Fruit fly (Drosophila melanogaster) whole organism, embryonic: ENCODE results near the gene Mtp.

ENCODE experiments used
- Atf6 ChIP-seq: fragments of 200-800 bp; sonication (Bioruptor generic); IDR thresholded peaks from 2 replicates; pipeline ENCODE4 v1.3.6; 2022; ENCODE audit warnings: missing biosample characterization, missing genetic modification characterization
- Bgb ChIP-seq: fragments of 200-800 bp; sonication (Bioruptor generic); IDR thresholded peaks from 2 replicates; pipeline ENCODE4 v1.3.6; 2022; ENCODE audit warnings: missing biosample characterization, missing genetic modification characterization; ENCODE audit not compliant: partially characterized antibody
- CG10321 ChIP-seq: fragments of 200-800 bp; sonication (Bioruptor generic); IDR thresholded peaks from 2 replicates; pipeline ENCODE4 v1.3.6; 2022; ENCODE audit warnings: missing biosample characterization, missing genetic modification characterization
- CG10543 ChIP-seq: fragments of 200-800 bp; sonication (Bioruptor generic); optimal IDR thresholded peaks from 3 replicates; lab custom pipeline; 2017; ENCODE audit warnings: missing biosample characterization, mild to moderate bottlenecking, missing genetic modification characterization, moderate library complexity
- CG11247 ChIP-seq: fragments of 200-800 bp; sonication (Bioruptor generic); IDR thresholded peaks from 2 replicates; pipeline ENCODE4 v1.3.6; 2022; ENCODE audit warnings: missing biosample characterization, missing genetic modification characterization
- CG11504 ChIP-seq: fragments of 200-800 bp; sonication (Bioruptor generic); optimal IDR thresholded peaks from 3 replicates; lab custom pipeline; 2019; ENCODE audit warnings: missing biosample characterization, mild to moderate bottlenecking, missing genetic modification characterization, moderate library complexity
- CG11560 ChIP-seq: fragments of 200-800 bp; sonication (Bioruptor generic); IDR thresholded peaks from 3 replicates; pipeline ENCODE4 v1.3.6; 2022; ENCODE audit warnings: missing biosample characterization, missing genetic modification characterization
- CG14667 ChIP-seq: fragments of 200-800 bp; sonication (Bioruptor generic); IDR thresholded peaks from 2 replicates; pipeline ENCODE4 v1.3.6; 2022; ENCODE audit warnings: missing biosample characterization, missing genetic modification characterization
- CG14710 ChIP-seq: fragments of 200-800 bp; sonication (Bioruptor generic); optimal IDR thresholded peaks from 3 replicates; lab custom pipeline; 2019; ENCODE audit warnings: missing biosample characterization, mild to moderate bottlenecking, missing genetic modification characterization, moderate library complexity
- CG17186 ChIP-seq: fragments of 200-800 bp; sonication (Bioruptor generic); optimal IDR thresholded peaks from 3 replicates; lab custom pipeline; 2017; ENCODE audit warnings: missing biosample characterization, missing genetic modification reagents, missing genetic modification characterization
- CG17359 ChIP-seq: fragments of 200-800 bp; sonication (Bioruptor generic); optimal IDR thresholded peaks from 3 replicates; lab custom pipeline; 2018; ENCODE audit warnings: missing biosample characterization, mild to moderate bottlenecking, missing genetic modification characterization, moderate library complexity
- CG17361 ChIP-seq: fragments of 200-800 bp; sonication (Bioruptor generic); IDR thresholded peaks from 3 replicates; pipeline ENCODE4 v1.3.6; 2022; ENCODE audit warnings: missing biosample characterization, missing genetic modification characterization
- CG18476 ChIP-seq: fragments of 200-800 bp; sonication (Bioruptor generic); optimal IDR thresholded peaks from 2 replicates; lab custom pipeline; 2016; ENCODE audit warnings: missing biosample characterization, mild to moderate bottlenecking, missing genetic modification characterization
- CG2202 ChIP-seq: fragments of 200-800 bp; sonication (Bioruptor generic); optimal IDR thresholded peaks from 2 replicates; lab custom pipeline; 2018; ENCODE audit warnings: missing biosample characterization, mild to moderate bottlenecking, missing genetic modification characterization
- CG32532 ChIP-seq: fragments of 200-800 bp; sonication (Bioruptor generic); IDR thresholded peaks from 2 replicates; pipeline ENCODE4 v1.3.6; 2022; ENCODE audit warnings: missing biosample characterization, missing genetic modification characterization
- CG42726 ChIP-seq: fragments of 200-800 bp; sonication (Bioruptor generic); IDR thresholded peaks from 2 replicates; pipeline ENCODE4 v1.3.6; 2022; ENCODE audit warnings: missing biosample characterization, missing genetic modification characterization; ENCODE audit not compliant: partially characterized antibody
- CG4820 ChIP-seq: fragments of 200-800 bp; sonication (Bioruptor generic); optimal IDR thresholded peaks from 3 replicates; lab custom pipeline; 2016; ENCODE audit warnings: missing biosample characterization, missing genetic modification characterization
- CG6254 ChIP-seq: fragments of 200-800 bp; sonication (Bioruptor generic); optimal IDR thresholded peaks from 3 replicates; lab custom pipeline; 2017; ENCODE audit warnings: mild to moderate bottlenecking, missing biosample characterization, missing genetic modification reagents, missing genetic modification characterization
- CG8359 ChIP-seq: fragments of 200-800 bp; sonication (Bioruptor generic); optimal IDR thresholded peaks from 2 replicates; lab custom pipeline; 2017; ENCODE audit warnings: missing biosample characterization, mild to moderate bottlenecking, missing genetic modification characterization, borderline replicate concordance
- CG8388 ChIP-seq: fragments of 200-800 bp; sonication (Bioruptor generic); optimal IDR thresholded peaks from 2 replicates; lab custom pipeline; 2019; ENCODE audit warnings: missing biosample characterization, mild to moderate bottlenecking, missing genetic modification characterization, moderate library complexity
- CkIIα-i1 ChIP-seq: fragments of 200-800 bp; sonication (Bioruptor generic); IDR thresholded peaks from 2 replicates; pipeline ENCODE4 v1.3.6; 2022; ENCODE audit warnings: missing biosample characterization, missing genetic modification characterization
- Dll ChIP-seq: fragments of 200-800 bp; sonication (Bioruptor generic); IDR thresholded peaks from 4 replicates; pipeline ENCODE4 v1.3.6; 2022; ENCODE audit warnings: missing biosample characterization, missing genetic modification characterization; ENCODE audit not compliant: partially characterized antibody
- GATAe ChIP-seq: fragments of 200-800 bp; sonication (Bioruptor generic); conservative IDR thresholded peaks from 2 replicates; pipeline ENCODE4 v1.3.6; 2022; ENCODE audit warnings: missing biosample characterization, missing genetic modification characterization
- Gug ChIP-seq: fragments of 200-800 bp; sonication (Bioruptor generic); IDR thresholded peaks from 4 replicates; pipeline ENCODE4 v1.3.6; 2022; ENCODE audit warnings: missing biosample characterization, missing genetic modification characterization
- HHEX ChIP-seq: fragments of 200-800 bp; sonication (Bioruptor generic); optimal IDR thresholded peaks from 3 replicates; lab custom pipeline; 2017; ENCODE audit warnings: missing biosample characterization, mild to moderate bottlenecking, missing genetic modification characterization, missing genetic modification reagents
- Jarid2 ChIP-seq: fragments of 200-800 bp; sonication (Bioruptor generic); optimal IDR thresholded peaks from 3 replicates; lab custom pipeline; 2017; ENCODE audit warnings: mild to moderate bottlenecking, missing biosample characterization, missing genetic modification reagents, missing genetic modification characterization
- Max ChIP-seq: fragments of 200-800 bp; sonication (Bioruptor generic); optimal IDR thresholded peaks from 2 replicates; lab custom pipeline; 2016; ENCODE audit warnings: missing biosample characterization, mild to moderate bottlenecking, missing genetic modification characterization
- NfI ChIP-seq: fragments of 200-800 bp; sonication (Bioruptor generic); optimal IDR thresholded peaks from 3 replicates; lab custom pipeline; 2018; ENCODE audit warnings: missing biosample characterization, mild to moderate bottlenecking, missing genetic modification characterization, moderate library complexity
- Opbp ChIP-seq: fragments of 200-800 bp; sonication (Bioruptor generic); IDR thresholded peaks from 3 replicates; pipeline ENCODE4 v1.3.6; 2022; ENCODE audit warnings: missing biosample characterization, missing genetic modification characterization; ENCODE audit not compliant: partially characterized antibody
- Pdp1 ChIP-seq, 2 experiments: fragments of 200-800 bp; sonication (Bioruptor generic); optimal IDR thresholded peaks; 3 replicates each; lab custom pipeline; 2016; ENCODE audit warnings: missing biosample characterization in 2 of 2, missing genetic modification characterization in 2 of 2, mild to moderate bottlenecking in 1 of 2, moderate library complexity in 1 of 2
- Poxn ChIP-seq: fragments of 200-800 bp; sonication (Bioruptor generic); IDR thresholded peaks from 2 replicates; pipeline ENCODE4 v1.3.6; 2022; ENCODE audit warnings: missing biosample characterization, missing genetic modification characterization
- Xrp1 ChIP-seq: fragments of 200-800 bp; sonication (Bioruptor generic); IDR thresholded peaks from 2 replicates; pipeline ENCODE4 v1.3.6; 2022; ENCODE audit warnings: missing biosample characterization, missing genetic modification characterization
- dan ChIP-seq: fragments of 200-800 bp; sonication (Bioruptor generic); IDR thresholded peaks from 2 replicates; pipeline ENCODE4 v1.3.6; 2022; ENCODE audit warnings: missing biosample characterization, missing genetic modification characterization
- dpn ChIP-seq, 2 experiments: fragments of 200-800 bp; sonication (Bioruptor generic); optimal IDR thresholded peaks; 3 replicates each; lab custom pipeline; 2016; ENCODE audit warnings: missing biosample characterization in 2 of 2, missing genetic modification characterization in 2 of 2
- esg ChIP-seq: fragments of 200-800 bp; sonication (Bioruptor generic); conservative IDR thresholded peaks from 2 replicates; pipeline ENCODE4 v1.3.6; 2022; ENCODE audit warnings: missing biosample characterization, missing genetic modification characterization
- gcm ChIP-seq: fragments of 200-800 bp; sonication (Bioruptor generic); optimal IDR thresholded peaks from 2 replicates; lab custom pipeline; 2019; ENCODE audit warnings: missing biosample characterization, mild to moderate bottlenecking, missing genetic modification characterization, moderate library complexity
- gcm2 ChIP-seq: fragments of 200-800 bp; sonication (Bioruptor generic); optimal IDR thresholded peaks from 2 replicates; lab custom pipeline; 2016; ENCODE audit warnings: missing biosample characterization, missing genetic modification characterization
- gsb ChIP-seq: fragments of 200-800 bp; sonication (Bioruptor generic); IDR thresholded peaks from 2 replicates; pipeline ENCODE4 v1.3.6; 2022; ENCODE audit warnings: missing biosample characterization, missing genetic modification characterization
- h ChIP-seq: fragments of >200 bp; optimal IDR thresholded peaks from 2 replicates; lab custom pipeline; 2017
- hbn ChIP-seq: fragments of 200-800 bp; sonication (Bioruptor generic); IDR thresholded peaks from 2 replicates; pipeline ENCODE4 v1.3.6; 2022; ENCODE audit warnings: missing biosample characterization, missing genetic modification characterization; ENCODE audit not compliant: partially characterized antibody
- insv ChIP-seq, 2 experiments: fragments of 200-800 bp; sonication (Bioruptor generic); optimal IDR thresholded peaks; 3 replicates each; lab custom pipeline; 2016 to 2018; ENCODE audit warnings: missing biosample characterization in 2 of 2, missing genetic modification characterization in 2 of 2
- jigr1 ChIP-seq: fragments of 200-800 bp; sonication (Bioruptor generic); IDR thresholded peaks from 3 replicates; pipeline ENCODE4 v1.3.6; 2022; ENCODE audit warnings: missing biosample characterization, missing genetic modification characterization
- lmd ChIP-seq: fragments of 200-800 bp; sonication (Bioruptor generic); IDR thresholded peaks from 2 replicates; pipeline ENCODE4 v1.3.6; 2022; ENCODE audit warnings: missing biosample characterization, missing genetic modification characterization
- pho ChIP-seq: fragments of 200-800 bp; sonication (Bioruptor generic); optimal IDR thresholded peaks from 2 replicates; lab custom pipeline; 2016; ENCODE audit warnings: missing biosample characterization, missing genetic modification characterization
- pum ChIP-seq: fragments of 200-800 bp; sonication (Bioruptor generic); optimal IDR thresholded peaks from 2 replicates; lab custom pipeline; 2016; ENCODE audit warnings: missing biosample characterization, missing genetic modification characterization
- pzg ChIP-seq: fragments of 200-800 bp; sonication (Bioruptor generic); optimal IDR thresholded peaks from 3 replicates; lab custom pipeline; 2018; ENCODE audit warnings: missing biosample characterization, mild to moderate bottlenecking, missing genetic modification characterization, moderate library complexity
- tap ChIP-seq: fragments of 200-800 bp; optimal IDR thresholded peaks from 3 replicates; lab custom pipeline; 2019; ENCODE audit warnings: missing biosample characterization, mild to moderate bottlenecking, missing genetic modification characterization, moderate library complexity
- tin ChIP-seq: fragments of 200-800 bp; sonication (Bioruptor generic); optimal IDR thresholded peaks from 3 replicates; lab custom pipeline; 2016; ENCODE audit warnings: missing biosample characterization, missing genetic modification characterization
- trem ChIP-seq: fragments of 200-800 bp; optimal IDR thresholded peaks from 3 replicates; lab custom pipeline; 2019; ENCODE audit warnings: missing biosample characterization, mild to moderate bottlenecking, missing genetic modification characterization, moderate library complexity
- wor ChIP-seq: fragments of 200-800 bp; sonication (Bioruptor generic); IDR thresholded peaks from 2 replicates; pipeline ENCODE4 v1.3.6; 2022; ENCODE audit warnings: missing biosample characterization, missing genetic modification characterization
- zen ChIP-seq: fragments of 200-800 bp; sonication (Bioruptor generic); optimal IDR thresholded peaks from 3 replicates; lab custom pipeline; 2018; ENCODE audit warnings: missing biosample characterization, mild to moderate bottlenecking, missing genetic modification characterization, moderate library complexity

Mtp gene

dm6 chr2L:20948625-20949024, 25.9 kb upstream of the Mtp start (continued):
- peak; percentile 14 for TF ChIP-seq CG17359 (tag; lab: Kevin White, UChicago)
- no peak for TF ChIP-seq Dll (GFP tag; lab: Robert Waterston, UW)
- no peak for TF ChIP-seq tin (GFP tag; lab: Kevin White, UChicago)
- TF ChIP-seq CG10543 (GFP tag; lab: Kevin White, UChicago) = no peak
- TF ChIP-seq GATAe (GFP tag; lab: Robert Waterston, UW) = no peak
- no peak; the same call in 1 of the 2 replicates for TF ChIP-seq Xrp1 (GFP tag; lab: Robert Waterston, UW)
- no peak for TF ChIP-seq CG10321
- TF ChIP-seq NfI (GFP tag; lab: Kevin White, UChicago) = no peak
- TF ChIP-seq CG8359 = no peak
- no peak for TF ChIP-seq wor
- TF ChIP-seq hbn = no peak
- TF ChIP-seq CG2202 (tag; lab: Kevin White, UChicago) = no peak
- TF ChIP-seq h (lab: Kevin White, UChicago) = no peak
- TF ChIP-seq Pdp1 (GFP tag; optimal IDR thresholded peaks at IDR 0.05; lab: Kevin White, UChicago) = no peak
- TF ChIP-seq Max (GFP tag; lab: Kevin White, UChicago) = no peak
- TF ChIP-seq gsb (GFP tag; lab: Robert Waterston, UW) = no peak
- peak; percentile 35 for TF ChIP-seq CG8388 (GFP tag; lab: Kevin White, UChicago)
- no peak for TF ChIP-seq Bgb (GFP tag; lab: Robert Waterston, UW)
- TF ChIP-seq lmd (GFP tag; lab: Robert Waterston, UW) = no peak
- peak; percentile 3; the same call in 1 of the 4 replicates for TF ChIP-seq Gug (GFP tag; lab: Robert Waterston, UW)
- TF ChIP-seq insv (GFP tag; optimal IDR thresholded peaks at IDR 0.05; lab: Kevin White, UChicago) = no peak
- peak; percentile 26 for TF ChIP-seq CG11504 (tag; lab: Kevin White, UChicago)
- no peak for TF ChIP-seq CG17186 (GFP tag; lab: Kevin White, UChicago)
- no peak for TF ChIP-seq dan
- TF ChIP-seq gcm2 = no peak
- TF ChIP-seq gcm (GFP tag; lab: Kevin White, UChicago) = no peak
- TF ChIP-seq HHEX = no peak
- peak; percentile 4 for TF ChIP-seq CG14710 (tag; lab: Kevin White, UChicago)
- no peak for TF ChIP-seq CG32532 (GFP tag; lab: Robert Waterston, UW)
- no peak for TF ChIP-seq Jarid2
- TF ChIP-seq jigr1 = no peak
- no peak for TF ChIP-seq esg (GFP tag; lab: Robert Waterston, UW)
- TF ChIP-seq pum (GFP tag; lab: Kevin White, UChicago) = peak; percentile 23
- peak; percentile 21 for TF ChIP-seq CG4820
- peak; percentile 13 to 14 for TF ChIP-seq dpn (GFP tag; optimal IDR thresholded peaks at IDR 0.05; lab: Kevin White, UChicago)
- TF ChIP-seq Atf6 (GFP tag; lab: Robert Waterston, UW) = 0 out of 2 replicates have a peak, but pooled peaks have one; percentile 17
- TF ChIP-seq CG42726 (GFP tag; lab: Robert Waterston, UW) = no peak
- no peak for TF ChIP-seq CG11560 (tag; lab: Robert Waterston, UW)
- no peak for TF ChIP-seq trem (tag; lab: Kevin White, UChicago)
- TF ChIP-seq pho (GFP tag; lab: Kevin White, UChicago) = no peak
- no peak for TF ChIP-seq tap (tag; lab: Kevin White, UChicago)
- TF ChIP-seq CG18476 = no peak
- TF ChIP-seq CG17361 (GFP tag; lab: Robert Waterston, UW) = 0 out of 3 replicates have a peak, but pooled peaks have one; percentile 9
- TF ChIP-seq CG11247 (GFP tag; lab: Robert Waterston, UW) = no peak
- no peak for TF ChIP-seq CG14667 (GFP tag; lab: Robert Waterston, UW)
- no peak for TF ChIP-seq pzg (GFP tag; lab: Kevin White, UChicago)
- TF ChIP-seq Poxn (GFP tag; lab: Robert Waterston, UW) = no peak
- TF ChIP-seq CG6254 (GFP tag; lab: Kevin White, UChicago) = no peak
- TF ChIP-seq zen (tag; lab: Kevin White, UChicago) = no peak
- TF ChIP-seq Opbp (GFP tag; lab: Robert Waterston, UW) = no peak
- no peak for TF ChIP-seq CkIIα-i1 (GFP tag; lab: Robert Waterston, UW)
